Fruit fly (Drosophila melanogaster) whole organism, prepupa: ENCODE results near the gene CG31798.

ENCODE experiments used
- Blimp-1 ChIP-seq: fragments of 200-800 bp; sonication (Bioruptor generic); optimal IDR thresholded peaks from 3 replicates; lab custom pipeline; 2017; ENCODE audit warnings: missing biosample characterization, missing genetic modification characterization, mild to moderate bottlenecking, moderate library complexity, missing genetic modification reagents
- CG10631 ChIP-seq: fragments of 200-800 bp; sonication (Bioruptor generic); optimal IDR thresholded peaks from 2 replicates; lab custom pipeline; 2016; ENCODE audit warnings: missing biosample characterization, missing genetic modification characterization
- CG11294 ChIP-seq: fragments of 200-800 bp; sonication (Bioruptor generic); IDR thresholded peaks from 2 replicates; pipeline ENCODE4 v1.3.6; 2022; ENCODE audit warnings: missing biosample characterization, missing genetic modification characterization
- CG11762 ChIP-seq: fragments of 200-800 bp; sonication (Bioruptor generic); optimal IDR thresholded peaks from 3 replicates; lab custom pipeline; 2016; ENCODE audit warnings: missing biosample characterization, missing genetic modification characterization; ENCODE audit not compliant: insufficient read depth
- CG11902 ChIP-seq: fragments of 200-800 bp; sonication (Bioruptor generic); optimal IDR thresholded peaks from 3 replicates; lab custom pipeline; 2016; ENCODE audit warnings: missing biosample characterization, missing genetic modification characterization
- CG15336 ChIP-seq: fragments of 200-800 bp; sonication (Bioruptor generic); IDR thresholded peaks from 2 replicates; pipeline ENCODE4 v1.3.6; 2022; ENCODE audit warnings: missing biosample characterization, missing genetic modification characterization
- CG1621 ChIP-seq: fragments of 200-800 bp; sonication (Bioruptor generic); optimal IDR thresholded peaks from 3 replicates; lab custom pipeline; 2018; ENCODE audit warnings: missing biosample characterization, mild to moderate bottlenecking, missing genetic modification characterization
- CG3032 ChIP-seq: fragments of 200-800 bp; optimal IDR thresholded peaks from 2 replicates; lab custom pipeline; 2019; ENCODE audit warnings: missing biosample characterization, mild to moderate bottlenecking, missing genetic modification characterization, moderate library complexity
- CG31627 ChIP-seq: fragments of 200-800 bp; sonication (Bioruptor generic); optimal IDR thresholded peaks from 3 replicates; lab custom pipeline; 2016; ENCODE audit warnings: missing biosample characterization, missing genetic modification characterization
- CG32006 ChIP-seq: fragments of 200-800 bp; sonication (Bioruptor generic); optimal IDR thresholded peaks from 3 replicates; lab custom pipeline; 2017; ENCODE audit warnings: missing biosample characterization, mild to moderate bottlenecking, missing genetic modification characterization
- CG34406 ChIP-seq: fragments of 200-800 bp; sonication (Bioruptor generic); optimal IDR thresholded peaks from 3 replicates; lab custom pipeline; 2016; ENCODE audit warnings: missing biosample characterization, missing genetic modification characterization
- CG3919 ChIP-seq: fragments of 200-800 bp; sonication (Bioruptor generic); optimal IDR thresholded peaks from 3 replicates; lab custom pipeline; 2016; ENCODE audit warnings: missing biosample characterization, missing genetic modification characterization
- CG4318 ChIP-seq: fragments of 200-800 bp; sonication (Bioruptor generic); optimal IDR thresholded peaks from 3 replicates; lab custom pipeline; 2017; ENCODE audit warnings: missing biosample characterization, mild to moderate bottlenecking, missing genetic modification characterization
- CG6163 ChIP-seq: fragments of 200-800 bp; sonication (Bioruptor generic); IDR thresholded peaks from 3 replicates; pipeline ENCODE4 v1.3.6; 2022; ENCODE audit warnings: missing biosample characterization, missing genetic modification characterization
- CG6276 ChIP-seq: fragments of 200-800 bp; sonication (Bioruptor generic); optimal IDR thresholded peaks from 2 replicates; lab custom pipeline; 2017; ENCODE audit warnings: missing biosample characterization, mild to moderate bottlenecking, missing genetic modification characterization
- CG6792 ChIP-seq: fragments of 200-800 bp; sonication (Bioruptor generic); optimal IDR thresholded peaks from 3 replicates; lab custom pipeline; 2016; ENCODE audit warnings: missing biosample characterization, missing genetic modification characterization
- CG6808 ChIP-seq: fragments of 200-800 bp; sonication (Bioruptor generic); optimal IDR thresholded peaks from 3 replicates; lab custom pipeline; 2017; ENCODE audit warnings: missing biosample characterization, missing genetic modification characterization, mild to moderate bottlenecking, moderate library complexity, missing genetic modification reagents
- CG6854 ChIP-seq: fragments of 200-800 bp; sonication (Bioruptor generic); optimal IDR thresholded peaks from 2 replicates; lab custom pipeline; 2017; ENCODE audit warnings: missing biosample characterization, mild to moderate bottlenecking, missing genetic modification characterization
- CG7368 ChIP-seq: fragments of 200-800 bp; sonication (Bioruptor generic); optimal IDR thresholded peaks from 3 replicates; lab custom pipeline; 2016; ENCODE audit warnings: missing biosample characterization, missing genetic modification characterization
- CG8119 ChIP-seq: fragments of 200-800 bp; sonication (Bioruptor generic); IDR thresholded peaks from 3 replicates; pipeline ENCODE4 v1.3.6; 2022; ENCODE audit warnings: missing biosample characterization, missing genetic modification characterization
- CG8632 ChIP-seq: fragments of 200-800 bp; sonication (Bioruptor generic); optimal IDR thresholded peaks from 3 replicates; lab custom pipeline; 2016; ENCODE audit warnings: missing biosample characterization, missing genetic modification characterization
- CG9139 ChIP-seq: fragments of 200-800 bp; sonication (Bioruptor generic); optimal IDR thresholded peaks from 3 replicates; lab custom pipeline; 2017; ENCODE audit warnings: missing biosample characterization, mild to moderate bottlenecking, missing genetic modification characterization
- Eip75B ChIP-seq: fragments of 200-800 bp; sonication (Bioruptor generic); optimal IDR thresholded peaks from 3 replicates; lab custom pipeline; 2016; ENCODE audit warnings: missing biosample characterization, missing genetic modification characterization
- Eip78C ChIP-seq: fragments of 200-800 bp; sonication (Bioruptor generic); peaks from one replicate; lab custom pipeline; 2016; ENCODE audit warnings: missing biosample characterization, missing genetic modification characterization
- Eip93F ChIP-seq: fragments of 200-800 bp; sonication (Bioruptor generic); optimal IDR thresholded peaks from 2 replicates; lab custom pipeline; 2016; ENCODE audit warnings: missing biosample characterization, mild to moderate bottlenecking, missing genetic modification characterization
- Ets21C ChIP-seq: fragments of 200-800 bp; sonication (Bioruptor generic); optimal IDR thresholded peaks from 3 replicates; lab custom pipeline; 2016; ENCODE audit warnings: missing biosample characterization, missing genetic modification characterization
- Gug ChIP-seq: fragments of 200-800 bp; sonication (Bioruptor generic); IDR thresholded peaks from 2 replicates; pipeline ENCODE4 v1.3.6; 2022; ENCODE audit warnings: missing biosample characterization, missing genetic modification characterization
- Hr38 ChIP-seq: sonication (Bioruptor generic); optimal IDR thresholded peaks from 2 replicates; lab custom pipeline; 2016; ENCODE audit warnings: missing biosample characterization, missing genetic modification characterization
- Hr39 ChIP-seq: fragments of 200-800 bp; sonication (Bioruptor generic); optimal IDR thresholded peaks from 2 replicates; lab custom pipeline; 2016; ENCODE audit warnings: missing biosample characterization, missing genetic modification characterization
- Hr4 ChIP-seq: fragments of 200-800 bp; sonication (Bioruptor generic); optimal IDR thresholded peaks from 3 replicates; lab custom pipeline; 2016; ENCODE audit warnings: missing biosample characterization, missing genetic modification characterization
- Met ChIP-seq: fragments of 200-800 bp; sonication (Bioruptor generic); optimal IDR thresholded peaks from 3 replicates; lab custom pipeline; 2016; ENCODE audit warnings: missing biosample characterization, missing genetic modification characterization
- OdsH ChIP-seq: fragments of 200-800 bp; sonication (Bioruptor generic); optimal IDR thresholded peaks from 3 replicates; lab custom pipeline; 2016; ENCODE audit warnings: missing biosample characterization, missing genetic modification characterization
- Smox ChIP-seq: fragments of 200-800 bp; sonication (Bioruptor generic); optimal IDR thresholded peaks from 3 replicates; lab custom pipeline; 2016; ENCODE audit warnings: missing biosample characterization, missing genetic modification characterization
- Sox102F ChIP-seq: fragments of 200-800 bp; sonication (Bioruptor generic); optimal IDR thresholded peaks from 2 replicates; lab custom pipeline; 2016; ENCODE audit warnings: missing biosample characterization, mild to moderate bottlenecking, missing genetic modification characterization
- Sox14 ChIP-seq: fragments of 200-800 bp; sonication (Bioruptor generic); optimal IDR thresholded peaks from 3 replicates; lab custom pipeline; 2016; ENCODE audit warnings: missing biosample characterization, missing genetic modification characterization
- Sox15 ChIP-seq: fragments of 200-800 bp; sonication (Bioruptor generic); optimal IDR thresholded peaks from 3 replicates; lab custom pipeline; 2016; ENCODE audit warnings: missing biosample characterization, missing genetic modification characterization
- achi ChIP-seq: fragments of 200-800 bp; sonication (Bioruptor generic); optimal IDR thresholded peaks from 3 replicates; lab custom pipeline; 2016; ENCODE audit warnings: missing biosample characterization, missing genetic modification characterization
- cyc ChIP-seq: fragments of 200-800 bp; sonication (Bioruptor generic); optimal IDR thresholded peaks from 3 replicates; lab custom pipeline; 2016; ENCODE audit warnings: missing biosample characterization, missing genetic modification characterization
- dac ChIP-seq: fragments of 200-800 bp; sonication (Bioruptor generic); optimal IDR thresholded peaks from 2 replicates; lab custom pipeline; 2017; ENCODE audit warnings: missing biosample characterization, mild to moderate bottlenecking, missing genetic modification characterization
- dsx ChIP-seq: fragments of 200-800 bp; optimal IDR thresholded peaks from 3 replicates; lab custom pipeline; 2019; ENCODE audit warnings: missing biosample characterization, mild to moderate bottlenecking, missing genetic modification characterization, moderate library complexity; ENCODE audit not compliant: poor library complexity, severe bottlenecking
- eg ChIP-seq: fragments of 200-800 bp; sonication (Bioruptor generic); IDR thresholded peaks from 3 replicates; pipeline ENCODE4 v1.3.6; 2022; ENCODE audit warnings: missing biosample characterization, missing genetic modification characterization
- esn ChIP-seq: fragments of 200-800 bp; sonication (Bioruptor generic); optimal IDR thresholded peaks from 2 replicates; lab custom pipeline; 2016; ENCODE audit warnings: missing biosample characterization, mild to moderate bottlenecking, missing genetic modification characterization, moderate library complexity
- fd59A ChIP-seq: fragments of 200-800 bp; sonication (Bioruptor generic); optimal IDR thresholded peaks from 2 replicates; lab custom pipeline; 2017; ENCODE audit warnings: missing biosample characterization, mild to moderate bottlenecking, missing genetic modification characterization, missing genetic modification reagents
- fd85E ChIP-seq: fragments of 200-800 bp; sonication (Bioruptor generic); optimal IDR thresholded peaks from 3 replicates; lab custom pipeline; 2016; ENCODE audit warnings: missing biosample characterization, missing genetic modification characterization
- fkh ChIP-seq: fragments of 200-800 bp; sonication (Bioruptor generic); optimal IDR thresholded peaks from 3 replicates; lab custom pipeline; 2017; ENCODE audit warnings: missing biosample characterization, mild to moderate bottlenecking, missing genetic modification characterization, moderate library complexity
- lz ChIP-seq: fragments of 200-800 bp; sonication (Bioruptor generic); optimal IDR thresholded peaks from 3 replicates; lab custom pipeline; 2016; ENCODE audit warnings: missing biosample characterization, missing genetic modification characterization
- net ChIP-seq: fragments of 200-800 bp; sonication (Bioruptor generic); optimal IDR thresholded peaks from 3 replicates; lab custom pipeline; 2016; ENCODE audit warnings: missing biosample characterization, missing genetic modification characterization
- pdm3 ChIP-seq: fragments of 200-800 bp; sonication (Bioruptor generic); optimal IDR thresholded peaks from 3 replicates; lab custom pipeline; 2016; ENCODE audit warnings: missing biosample characterization, missing genetic modification characterization
- spab ChIP-seq: fragments of 200-800 bp; sonication (Bioruptor generic); optimal IDR thresholded peaks from 2 replicates; lab custom pipeline; 2017; ENCODE audit warnings: missing biosample characterization, mild to moderate bottlenecking, missing genetic modification characterization, missing genetic modification reagents
- ss ChIP-seq, 2 experiments: fragments of 200-800 bp; sonication (Bioruptor generic); optimal IDR thresholded peaks; 2 replicates in 1 of 2; 3 replicates in 1 of 2; lab custom pipeline; 2017 to 2018; ENCODE audit warnings: mild to moderate bottlenecking in 2 of 2, missing biosample characterization in 2 of 2, missing genetic modification characterization in 2 of 2, moderate library complexity in 1 of 2
- svp ChIP-seq: fragments of 200-800 bp; sonication (Bioruptor generic); peaks from one replicate; lab custom pipeline; 2016; ENCODE audit warnings: missing biosample characterization, missing genetic modification characterization
- topi ChIP-seq: fragments of 200-800 bp; sonication (Bioruptor generic); optimal IDR thresholded peaks from 3 replicates; lab custom pipeline; 2016; ENCODE audit warnings: missing biosample characterization, missing genetic modification characterization

The CG31798 gene

dm6 chr2L:19376145-19376544 is 17.8 kb upstream of the CG31798 start:
- TF ChIP-seq fd85E (GFP tag; lab: Kevin White, UChicago) = no peak
- TF ChIP-seq CG4318 = peak; percentile 65
- peak; percentile 69 for TF ChIP-seq CG10631
- peak; percentile 19 for TF ChIP-seq esn (GFP tag; lab: Kevin White, UChicago)
- TF ChIP-seq Blimp-1 (GFP tag; lab: Kevin White, UChicago) = no peak
- TF ChIP-seq Hr38 (GFP tag; lab: Kevin White, UChicago) = no peak
- peak; percentile 35; the same call in 1 of the 2 replicates for TF ChIP-seq CG11294 (GFP tag; lab: Robert Waterston, UW)
- peak; percentile 54 for TF ChIP-seq CG11762 (GFP tag; lab: Kevin White, UChicago)
- no peak for TF ChIP-seq CG6854
- peak; percentile 59 for TF ChIP-seq svp (GFP tag; lab: Kevin White, UChicago)
- peak; percentile 37 for TF ChIP-seq CG6792
- TF ChIP-seq Sox14 (GFP tag; lab: Kevin White, UChicago) = peak; percentile 51
- TF ChIP-seq net (GFP tag; lab: Kevin White, UChicago) = peak; percentile 53
- peak; percentile 26 for TF ChIP-seq cyc (GFP tag; lab: Kevin White, UChicago)
- peak; percentile 62 for TF ChIP-seq CG3032 (tag; lab: Kevin White, UChicago)
- TF ChIP-seq CG31627 = peak; percentile 14
- TF ChIP-seq CG8119 = peak; percentile 86
- TF ChIP-seq CG6276 (GFP tag; lab: Kevin White, UChicago) = peak; percentile 75
- TF ChIP-seq Hr39 (GFP tag; lab: Kevin White, UChicago) = peak; percentile 11
- TF ChIP-seq Met (GFP tag; lab: Kevin White, UChicago) = peak; percentile 25
- TF ChIP-seq CG1621 (tag; lab: Kevin White, UChicago) = peak; percentile 26
- peak; percentile 71 for TF ChIP-seq OdsH (GFP tag; lab: Kevin White, UChicago)
- peak; percentile 51 for TF ChIP-seq Eip75B (GFP tag; lab: Kevin White, UChicago)
- peak; percentile 42 for TF ChIP-seq spab
- peak; percentile 79 for TF ChIP-seq CG32006 (GFP tag; lab: Kevin White, UChicago)
- no peak for TF ChIP-seq CG9139 (GFP tag; lab: Kevin White, UChicago)
- peak; percentile 84 for TF ChIP-seq eg (GFP tag; lab: Robert Waterston, UW)
- no peak for TF ChIP-seq Sox102F (GFP tag; lab: Kevin White, UChicago)
- TF ChIP-seq Gug (GFP tag; lab: Robert Waterston, UW) = no peak; the same call in 1 of the 2 replicates
- TF ChIP-seq Sox15 (GFP tag; lab: Kevin White, UChicago) = peak; percentile 15
- TF ChIP-seq topi (GFP tag; lab: Kevin White, UChicago) = peak; percentile 23
- TF ChIP-seq Eip93F (GFP tag; lab: Kevin White, UChicago) = no peak
- TF ChIP-seq CG11902 = peak; percentile 5
- TF ChIP-seq Eip78C (GFP tag; lab: Kevin White, UChicago) = peak; percentile 76
- peak; percentile 72 for TF ChIP-seq achi
- TF ChIP-seq pdm3 (GFP tag; lab: Kevin White, UChicago) = peak; percentile 43
- peak; percentile 8 for TF ChIP-seq CG8632 (GFP tag; lab: Kevin White, UChicago)
- TF ChIP-seq dsx (GFP tag; lab: Kevin White, UChicago) = peak; percentile 59
- peak; percentile 68 for TF ChIP-seq Hr4 (GFP tag; lab: Kevin White, UChicago)
- peak; percentile 23 for TF ChIP-seq lz (GFP tag; lab: Kevin White, UChicago)
- peak; percentile 17 to 45 for TF ChIP-seq ss (GFP tag; optimal IDR thresholded peaks at IDR 0.05; lab: Kevin White, UChicago)
- TF ChIP-seq CG3919 (GFP tag; lab: Kevin White, UChicago) = peak; percentile 59
- peak; percentile 23 for TF ChIP-seq Smox
- TF ChIP-seq fkh = no peak
- TF ChIP-seq dac (GFP tag; lab: Kevin White, UChicago) = peak; percentile 49
- peak; percentile 35 for TF ChIP-seq CG7368 (GFP tag; lab: Kevin White, UChicago)
- TF ChIP-seq fd59A (GFP tag; lab: Kevin White, UChicago) = peak; percentile 52
- TF ChIP-seq CG34406 = peak; percentile 37
- peak; percentile 54 for TF ChIP-seq CG6808
- peak; percentile 24 for TF ChIP-seq Ets21C (GFP tag; lab: Kevin White, UChicago)
- peak; percentile 89 for TF ChIP-seq CG15336
- TF ChIP-seq CG6163 = peak; percentile 84
